Worm (Caenorhabditis elegans) whole organism, early embryonic: Measurements from ENCODE around the gene bpnt-1.

Source experiments
- aly-1 ChIP-seq: sonication (generic microtip); optimal IDR thresholded peaks from 2 replicates; lab custom pipeline; 2016; ENCODE audit warnings: missing genetic modification characterization, missing compliant biosample characterization
- ceh-36 ChIP-seq: sonication (generic microtip); optimal IDR thresholded peaks from 2 replicates; lab custom pipeline; 2016; ENCODE audit warnings: missing genetic modification characterization, inconsistent platforms, missing compliant biosample characterization
- hmbx-1 ChIP-seq: sonication (generic microtip); optimal IDR thresholded peaks from 2 replicates; lab custom pipeline; 2016; ENCODE audit warnings: mild to moderate bottlenecking, missing genetic modification characterization, missing compliant biosample characterization
- hnd-1 ChIP-seq: sonication (generic microtip); optimal IDR thresholded peaks from 2 replicates; lab custom pipeline; 2016; ENCODE audit warnings: missing genetic modification characterization, missing compliant biosample characterization
- pes-1 ChIP-seq: fragments of 200-800 bp; sonication (Bioruptor generic); IDR thresholded peaks from 2 replicates; pipeline ENCODE4 v1.3.6; 2022; ENCODE audit warnings: missing genetic modification reagents, missing genetic modification characterization, missing compliant biosample characterization
- scrt-1 ChIP-seq: fragments of 200-800 bp; sonication (Bioruptor generic); IDR thresholded peaks from 2 replicates; pipeline ENCODE4 v1.3.6; 2022; ENCODE audit warnings: missing genetic modification characterization, missing compliant biosample characterization
- tbx-11 ChIP-seq: fragments of 200-800 bp; sonication (Bioruptor generic); IDR thresholded peaks from 2 replicates; pipeline ENCODE4 v1.3.6; 2022; ENCODE audit warnings: missing genetic modification characterization, missing compliant biosample characterization

ce11 chrII:4378195-4378594 lies 41.9 kb upstream of the bpnt-1 start, which contains the start of gene B0286.1:
- TF ChIP-seq aly-1 (tag; lab: Kevin White, UChicago) (no peak), hnd-1 (no peak), hmbx-1 (no peak), scrt-1 (no peak), tbx-11 (no peak), pes-1 (no peak), ceh-36 (no peak)
